Worm (Caenorhabditis elegans): Measurements from ENCODE around the gene srh-24.

Gene srh-24

DNA sequence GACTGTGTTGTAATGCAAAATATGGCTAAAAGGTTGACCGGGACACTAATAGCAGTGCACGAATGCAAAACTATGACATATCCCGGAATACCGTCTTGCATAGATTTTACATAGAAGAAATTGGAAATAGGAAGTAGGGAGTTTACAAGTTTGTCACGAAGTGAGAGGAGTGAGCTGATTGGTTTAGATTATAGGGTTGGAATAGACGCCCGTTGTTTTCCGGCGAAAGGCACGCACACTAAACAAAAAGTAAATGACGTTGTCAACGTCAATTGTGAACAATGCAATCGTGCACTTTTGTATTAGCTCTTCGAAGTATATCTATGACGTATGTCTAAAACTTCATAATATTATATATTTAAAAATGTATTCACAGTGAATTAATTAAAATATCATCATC lies at the start of gene srh-24:
Gene srh-24, minus strand, starts transcription at position 101 of the 400 bp plus-strand sequence.
- TF ChIP-seq lin-15B (tag; optimal IDR thresholded peaks at IDR 0.05) (no peak), nhr-6 (tag; optimal IDR thresholded peaks at IDR 0.05) (no peak)

DNA sequence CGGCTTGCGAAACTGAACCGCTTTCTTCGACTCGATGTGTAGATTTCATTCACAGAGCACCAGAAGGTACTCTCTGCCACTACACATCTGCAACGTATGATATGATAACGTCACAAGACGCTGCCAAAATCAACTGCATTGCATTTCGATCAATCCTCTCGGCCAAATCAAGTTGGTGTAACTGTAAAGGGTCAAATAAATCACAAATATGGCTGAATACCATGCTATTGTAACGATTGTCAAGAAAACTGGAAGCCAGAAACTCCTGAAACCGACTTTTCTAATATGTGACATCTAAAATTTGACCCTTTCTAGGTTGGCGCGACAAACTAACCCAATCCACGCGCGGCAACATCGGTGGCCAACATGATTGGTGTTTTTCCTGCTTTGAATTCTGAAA lies 49.2 kb upstream of the srh-24 start:
- TF ChIP-seq hif-1 (tag; optimal IDR thresholded peaks at IDR 0.05) (no peak), nhr-76 (tag; optimal IDR thresholded peaks at IDR 0.05) (no peak), dve-1 (tag; optimal IDR thresholded peaks at IDR 0.05; ENCODE audit: insufficient read depth) (no peak), zip-11 (GFP tag; IDR thresholded peaks at IDR 0.05) (no peak), lir-3 (tag; optimal IDR thresholded peaks at IDR 0.05) (no peak), spr-3 (GFP tag; optimal IDR thresholded peaks at IDR 0.05) (no peak), egl-43 (GFP tag; IDR thresholded peaks at IDR 0.05) (no peak), attf-4 (tag; optimal IDR thresholded peaks at IDR 0.05) (no peak), T26A8.4 (GFP tag; IDR thresholded peaks at IDR 0.05) (no peak), madf-5 (GFP tag; IDR thresholded peaks at IDR 0.05) (no peak), ceh-82 (tag; optimal IDR thresholded peaks at IDR 0.05) (no peak), ceh-44 (GFP tag; IDR thresholded peaks at IDR 0.05) (no peak), ztf-7 (tag; optimal IDR thresholded peaks at IDR 0.05) (no peak)

DNA sequence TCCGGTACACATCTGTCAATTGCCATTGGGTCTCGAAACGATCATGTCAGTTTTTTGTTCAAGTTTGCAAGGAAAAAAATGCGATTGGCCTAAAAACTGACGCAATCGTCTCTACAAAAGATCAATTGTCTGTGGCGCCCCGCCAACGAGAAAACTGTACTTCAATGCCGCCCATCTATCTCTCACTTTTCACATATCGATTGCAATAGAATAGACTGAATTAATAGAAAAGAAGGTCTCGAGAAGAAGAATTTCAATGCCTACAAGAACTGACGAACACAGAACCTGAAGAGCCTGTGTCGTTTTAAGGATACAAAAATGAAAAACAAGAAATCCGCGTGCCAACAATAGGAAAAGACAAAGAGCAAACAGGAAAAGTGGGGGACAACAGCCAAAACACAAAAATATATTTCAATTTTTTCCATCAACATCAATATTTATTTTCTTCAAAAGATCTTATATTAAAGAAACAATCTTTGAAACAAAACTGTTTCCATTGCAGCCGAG lies 47.6 kb upstream of the srh-24 start:
- TF ChIP-seq aly-2 (tag; optimal IDR thresholded peaks at IDR 0.05) (no peak), egl-43 (GFP tag; IDR thresholded peaks at IDR 0.05) (no peak), vab-7 (GFP tag; IDR thresholded peaks at IDR 0.05) (no peak), nhr-42 (GFP tag; IDR thresholded peaks at IDR 0.05) (no peak), daf-16 (GFP tag; optimal IDR thresholded peaks at IDR 0.05) (peak in 1 of 2 experiments; percentile 39), daf-16 (tag; optimal IDR thresholded peaks at IDR 0.05) (peak; percentile 35), unc-62 (GFP tag; optimal IDR thresholded peaks at IDR 0.05 in 1 of 2) (no peak), unc-62 (tag; optimal IDR thresholded peaks at IDR 0.05) (no peak), ZK337.2 (GFP tag; IDR thresholded peaks at IDR 0.05) (no peak), hif-1 (tag; optimal IDR thresholded peaks at IDR 0.05) (no peak), lin-15B (tag; optimal IDR thresholded peaks at IDR 0.05) (no peak), ceh-44 (GFP tag; IDR thresholded peaks at IDR 0.05) (no peak), cey-2 (tag; optimal IDR thresholded peaks at IDR 0.05; ENCODE audit: borderline replicate concordance, insufficient read depth) (no peak), mep-1 (tag; optimal IDR thresholded peaks at IDR 0.05) (peak; percentile 21), set-16 (GFP tag; IDR thresholded peaks at IDR 0.05) (no peak), nhr-48 (tag; optimal IDR thresholded peaks at IDR 0.05) (peak; percentile 4), php-3 (GFP tag; IDR thresholded peaks at IDR 0.05) (no peak), pqm-1 (tag; optimal IDR thresholded peaks at IDR 0.05) (peak; percentile 26), saeg-2 (GFP tag; IDR thresholded peaks at IDR 0.05) (no peak), daf-8 (GFP tag; IDR thresholded peaks at IDR 0.05) (no peak), nhr-76 (tag; optimal IDR thresholded peaks at IDR 0.05) (no peak), mes-2 (tag; optimal IDR thresholded peaks at IDR 0.05; ENCODE audit: poor library complexity, severe bottlenecking) (peak; percentile 58), zag-1 (tag; optimal IDR thresholded peaks at IDR 0.05) (no peak), lir-3 (tag; optimal IDR thresholded peaks at IDR 0.05) (no peak), fkh-10 (GFP tag; optimal IDR thresholded peaks at IDR 0.05) (no peak), unc-39 (tag; optimal IDR thresholded peaks at IDR 0.05) (no peak), Y48G9A.11 (GFP tag; IDR thresholded peaks at IDR 0.05) (no peak), nhr-237 (tag; optimal IDR thresholded peaks at IDR 0.05) (no peak), ceh-82 (tag; optimal IDR thresholded peaks at IDR 0.05) (no peak), T20F7.1 (GFP tag; optimal IDR thresholded peaks at IDR 0.05) (no peak), duxl-1 (tag; optimal IDR thresholded peaks at IDR 0.05; ENCODE audit: poor library complexity) (no peak), lsy-2 (tag; optimal IDR thresholded peaks at IDR 0.05) (peak in 1 of 2 experiments; percentile 76), nhr-41 (GFP tag; IDR thresholded peaks at IDR 0.05) (no peak), ces-1 (GFP tag; optimal IDR thresholded peaks at IDR 0.05) (no peak), madf-5 (GFP tag; IDR thresholded peaks at IDR 0.05) (no peak), T26A8.4 (GFP tag; IDR thresholded peaks at IDR 0.05) (no peak), nhr-10 (tag; optimal IDR thresholded peaks at IDR 0.05) (no peak), daf-12 (tag; optimal IDR thresholded peaks at IDR 0.05) (no peak), dmd-8 (GFP tag; IDR thresholded peaks at IDR 0.05) (no peak), hlh-30 (tag; optimal IDR thresholded peaks at IDR 0.05; ENCODE audit: insufficient read depth) (peak; percentile 25), F49E8.2 (tag; optimal IDR thresholded peaks at IDR 0.05; ENCODE audit: borderline replicate concordance) (peak; percentile 14)
